Worm (Caenorhabditis elegans) whole organism, L1 larva: ENCODE data around the gene clec-240.

Experiments used
- nhr-85 ChIP-seq: sonication (generic microtip); peaks from one replicate; lab custom pipeline; 2016; ENCODE audit warnings: missing genetic modification characterization, inconsistent platforms, missing compliant biosample characterization
- unc-62 ChIP-seq: fragments of 150-350 bp; optimal IDR thresholded peaks from 2 replicates; lab custom pipeline; 2014; ENCODE audit warnings: missing biosample characterization, missing genetic modification reagents, missing genetic modification characterization
- ztf-11 ChIP-seq, 2 experiments: sonication (generic microtip); optimal IDR thresholded peaks; 2 replicates each; lab custom pipeline; 2016 to 2017; ENCODE audit warnings: missing genetic modification characterization in 2 of 2, missing biosample characterization in 1 of 2, missing compliant biosample characterization in 1 of 2

DNA sequence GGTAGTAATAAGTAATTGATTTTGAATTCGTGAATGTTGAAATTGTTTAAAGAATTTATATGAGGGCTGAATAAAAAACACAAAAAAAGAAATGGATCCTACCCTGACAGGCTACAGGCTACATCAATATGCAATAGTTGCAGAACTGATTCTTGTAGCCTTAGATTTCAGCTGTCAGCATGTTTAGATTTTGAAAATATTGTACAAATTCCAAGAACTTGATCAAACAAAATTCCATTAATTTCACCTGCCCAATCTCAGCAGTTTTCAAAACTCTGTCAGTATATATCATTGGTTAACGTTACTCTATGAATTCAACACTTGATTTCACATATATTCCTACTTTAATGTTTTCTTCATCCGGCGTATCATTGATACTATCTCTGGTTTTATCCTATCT is 20.6 kb downstream of the clec-240 start:
- no peak for TF ChIP-seq ztf-11 (tag; optimal IDR thresholded peaks at IDR 0.05; lab: Kevin White, UChicago)
- TF ChIP-seq unc-62 (GFP tag; lab: Kevin White, UChicago): no peak
- TF ChIP-seq nhr-85 (tag; lab: Kevin White, UChicago): no peak
